Fruit fly (Drosophila melanogaster) whole organism, embryonic: Measurements from ENCODE around the gene CG15930.

Experiments used
- Atf6 ChIP-seq: fragments of 200-800 bp; sonication (Bioruptor generic); IDR thresholded peaks from 2 replicates; pipeline ENCODE4 v1.3.6; 2022; ENCODE audit warnings: missing biosample characterization, missing genetic modification characterization
- BEAF-32 ChIP-seq: fragments of 200-800 bp; sonication (Bioruptor generic); optimal IDR thresholded peaks from 3 replicates; lab custom pipeline; 2017; ENCODE audit warnings: missing biosample characterization, missing genetic modification characterization, mild to moderate bottlenecking, moderate library complexity, missing genetic modification reagents
- Bdp1 ChIP-seq: fragments of 200-800 bp; sonication (Bioruptor generic); optimal IDR thresholded peaks from 3 replicates; lab custom pipeline; 2016; ENCODE audit warnings: missing biosample characterization, missing genetic modification characterization
- BtbVII ChIP-seq: fragments of 200-800 bp; sonication (Bioruptor generic); optimal IDR thresholded peaks from 3 replicates; lab custom pipeline; 2017; ENCODE audit warnings: missing biosample characterization, mild to moderate bottlenecking, missing genetic modification characterization
- CG11504 ChIP-seq: fragments of 200-800 bp; sonication (Bioruptor generic); optimal IDR thresholded peaks from 3 replicates; lab custom pipeline; 2019; ENCODE audit warnings: missing biosample characterization, mild to moderate bottlenecking, missing genetic modification characterization, moderate library complexity
- CG11695 ChIP-seq: fragments of 200-800 bp; sonication (Bioruptor generic); IDR thresholded peaks from 3 replicates; pipeline ENCODE4 v1.3.6; 2022; ENCODE audit warnings: missing biosample characterization, missing genetic modification characterization
- CG13894 ChIP-seq: fragments of 200-800 bp; sonication (Bioruptor generic); optimal IDR thresholded peaks from 3 replicates; lab custom pipeline; 2018; ENCODE audit warnings: missing biosample characterization, mild to moderate bottlenecking, missing genetic modification characterization, moderate library complexity
- CG14050 ChIP-seq: fragments of 200-800 bp; sonication (Bioruptor generic); IDR thresholded peaks from 3 replicates; pipeline ENCODE4 v1.3.6; 2022; ENCODE audit warnings: missing biosample characterization, missing genetic modification characterization
- CG15269 ChIP-seq: fragments of 200-800 bp; sonication (Bioruptor generic); optimal IDR thresholded peaks from 2 replicates; lab custom pipeline; 2018; ENCODE audit warnings: missing biosample characterization, mild to moderate bottlenecking, missing genetic modification characterization, moderate library complexity
- CG17359 ChIP-seq: fragments of 200-800 bp; sonication (Bioruptor generic); optimal IDR thresholded peaks from 3 replicates; lab custom pipeline; 2018; ENCODE audit warnings: missing biosample characterization, mild to moderate bottlenecking, missing genetic modification characterization, moderate library complexity
- CG18011 ChIP-seq: fragments of 200-800 bp; sonication (Bioruptor generic); optimal IDR thresholded peaks from 2 replicates; lab custom pipeline; 2017; ENCODE audit warnings: missing biosample characterization, missing genetic modification characterization, mild to moderate bottlenecking, moderate library complexity, missing genotype
- CG18599 ChIP-seq: fragments of 200-800 bp; sonication (Bioruptor generic); optimal IDR thresholded peaks from 3 replicates; lab custom pipeline; 2017; ENCODE audit warnings: missing biosample characterization, missing genetic modification characterization, mild to moderate bottlenecking, moderate library complexity, missing genetic modification reagents
- CG2116 ChIP-seq: fragments of 200-800 bp; sonication (Bioruptor generic); optimal IDR thresholded peaks from 3 replicates; lab custom pipeline; 2018; ENCODE audit warnings: missing biosample characterization, mild to moderate bottlenecking, missing genetic modification characterization
- CG34422 ChIP-seq: fragments of 200-800 bp; sonication (Bioruptor generic); IDR thresholded peaks from 3 replicates; pipeline ENCODE4 v1.3.6; 2022; ENCODE audit warnings: missing biosample characterization, missing genetic modification characterization
- CG5245 ChIP-seq: fragments of 200-800 bp; sonication (Bioruptor generic); optimal IDR thresholded peaks from 3 replicates; lab custom pipeline; 2016; ENCODE audit warnings: missing biosample characterization, missing genetic modification characterization
- CG5953 ChIP-seq: fragments of 200-800 bp; sonication (Bioruptor generic); IDR thresholded peaks from 2 replicates; pipeline ENCODE4 v1.3.6; 2022; ENCODE audit warnings: missing biosample characterization, missing genetic modification characterization
- CG8359 ChIP-seq: fragments of 200-800 bp; sonication (Bioruptor generic); optimal IDR thresholded peaks from 2 replicates; lab custom pipeline; 2017; ENCODE audit warnings: missing biosample characterization, mild to moderate bottlenecking, missing genetic modification characterization, borderline replicate concordance
- CG9797 ChIP-seq: fragments of 200-800 bp; sonication (Bioruptor generic); optimal IDR thresholded peaks from 3 replicates; lab custom pipeline; 2018; ENCODE audit warnings: missing biosample characterization, mild to moderate bottlenecking, missing genetic modification characterization
- Dref ChIP-seq: fragments of 200-800 bp; sonication (Bioruptor generic); IDR thresholded peaks from 2 replicates; pipeline ENCODE4 v1.3.6; 2022; ENCODE audit warnings: missing biosample characterization, missing genetic modification characterization
- E2f1 ChIP-seq: fragments of 200-800 bp; sonication (Bioruptor generic); IDR thresholded peaks from 2 replicates; pipeline ENCODE4 v1.3.6; 2022; ENCODE audit warnings: missing biosample characterization, missing genetic modification characterization
- Ets65A ChIP-seq: fragments of 200-800 bp; sonication (Bioruptor generic); peaks from one replicate; lab custom pipeline; 2016; ENCODE audit warnings: missing biosample characterization, missing genetic modification characterization
- Fer1 ChIP-seq: fragments of 200-800 bp; sonication (Bioruptor generic); optimal IDR thresholded peaks from 2 replicates; lab custom pipeline; 2017; ENCODE audit warnings: missing biosample characterization, mild to moderate bottlenecking, missing genetic modification characterization
- Fer2 ChIP-seq: fragments of 200-800 bp; sonication (Bioruptor generic); optimal IDR thresholded peaks from 2 replicates; lab custom pipeline; 2018; ENCODE audit warnings: missing biosample characterization, mild to moderate bottlenecking, missing genetic modification characterization, moderate library complexity
- HLH3B ChIP-seq: fragments of 200-800 bp; sonication (Bioruptor generic); IDR thresholded peaks from 2 replicates; pipeline ENCODE4 v1.3.6; 2022; ENCODE audit warnings: missing biosample characterization, missing genetic modification characterization
- Hmx ChIP-seq: fragments of 200-800 bp; sonication (Bioruptor generic); optimal IDR thresholded peaks from 2 replicates; lab custom pipeline; 2016; ENCODE audit warnings: missing biosample characterization, missing genetic modification characterization
- NFAT ChIP-seq: fragments of 200-800 bp; sonication (Bioruptor generic); IDR thresholded peaks from 2 replicates; pipeline ENCODE4 v1.3.6; 2022; ENCODE audit warnings: missing biosample characterization, missing genetic modification characterization
- Nf-YC ChIP-seq: fragments of 200-800 bp; optimal IDR thresholded peaks from 3 replicates; lab custom pipeline; 2019; ENCODE audit warnings: missing biosample characterization, mild to moderate bottlenecking, missing genetic modification characterization, moderate library complexity
- Sox100B ChIP-seq: fragments of 200-800 bp; sonication (Bioruptor generic); optimal IDR thresholded peaks from 3 replicates; lab custom pipeline; 2018; ENCODE audit warnings: missing biosample characterization, mild to moderate bottlenecking, missing genetic modification characterization
- Sox102F ChIP-seq: fragments of 200-800 bp; sonication (Bioruptor generic); optimal IDR thresholded peaks from 2 replicates; lab custom pipeline; 2018; ENCODE audit warnings: missing biosample characterization, mild to moderate bottlenecking, missing genetic modification characterization, moderate library complexity
- Xrp1 ChIP-seq: fragments of 200-800 bp; sonication (Bioruptor generic); IDR thresholded peaks from 2 replicates; pipeline ENCODE4 v1.3.6; 2022; ENCODE audit warnings: missing biosample characterization, missing genetic modification characterization
- YL-1 ChIP-seq: fragments of 200-800 bp; sonication (Bioruptor generic); optimal IDR thresholded peaks from 3 replicates; lab custom pipeline; 2017; ENCODE audit warnings: missing biosample characterization, mild to moderate bottlenecking, missing genetic modification characterization
- al ChIP-seq: fragments of 200-800 bp; sonication (Bioruptor generic); IDR thresholded peaks from 2 replicates; pipeline ENCODE4 v1.3.6; 2022; ENCODE audit warnings: missing biosample characterization, missing genetic modification characterization
- ato ChIP-seq: fragments of 200-800 bp; sonication (Bioruptor generic); IDR thresholded peaks from 2 replicates; pipeline ENCODE4 v1.3.6; 2022; ENCODE audit warnings: missing biosample characterization, missing genetic modification characterization; ENCODE audit not compliant: partially characterized antibody
- cas ChIP-seq: fragments of 200-800 bp; sonication (Bioruptor generic); IDR thresholded peaks from 2 replicates; pipeline ENCODE4 v1.3.6; 2022; ENCODE audit warnings: missing biosample characterization, missing genetic modification characterization
- crol ChIP-seq: fragments of 200-800 bp; sonication (Bioruptor generic); IDR thresholded peaks from 2 replicates; pipeline ENCODE4 v1.3.6; 2022; ENCODE audit warnings: missing biosample characterization, missing genetic modification characterization
- cwo ChIP-seq: fragments of 200-800 bp; sonication (Bioruptor generic); optimal IDR thresholded peaks from 3 replicates; lab custom pipeline; 2017; ENCODE audit warnings: missing biosample characterization, missing genetic modification characterization, mild to moderate bottlenecking, moderate library complexity, missing genetic modification reagents
- dan ChIP-seq: fragments of 200-800 bp; sonication (Bioruptor generic); IDR thresholded peaks from 2 replicates; pipeline ENCODE4 v1.3.6; 2022; ENCODE audit warnings: missing biosample characterization, missing genetic modification characterization
- dysf ChIP-seq: fragments of 200-800 bp; sonication (Bioruptor generic); IDR thresholded peaks from 3 replicates; pipeline ENCODE4 v1.3.6; 2022; ENCODE audit warnings: missing biosample characterization, missing genetic modification characterization
- gem ChIP-seq: fragments of 200-800 bp; sonication (Bioruptor generic); optimal IDR thresholded peaks from 2 replicates; lab custom pipeline; 2019; ENCODE audit warnings: missing biosample characterization, mild to moderate bottlenecking, missing genetic modification characterization, moderate library complexity
- grau ChIP-seq: fragments of 200-800 bp; optimal IDR thresholded peaks from 3 replicates; lab custom pipeline; 2019; ENCODE audit warnings: missing biosample characterization, mild to moderate bottlenecking, missing genetic modification characterization, moderate library complexity
- hkb ChIP-seq, 2 experiments: fragments of 200-800 bp in 1 of 2; fragments of >200 bp in 1 of 2; sonication (Bioruptor generic) in 1 of 2; IDR thresholded peaks in 1 of 2; optimal IDR thresholded peaks in 1 of 2; 2 replicates each; pipeline versions ENCODE4 v1.3.6 to Lab custom; 2017 to 2022; ENCODE audit warnings: missing biosample characterization in 1 of 2, missing genetic modification characterization in 1 of 2
- kni ChIP-seq: fragments of 200-800 bp; sonication (Bioruptor generic); optimal IDR thresholded peaks from 3 replicates; lab custom pipeline; 2017; ENCODE audit warnings: mild to moderate bottlenecking, missing biosample characterization, missing genetic modification reagents, missing genetic modification characterization
- pan ChIP-seq, 4 experiments: fragments of >200 bp in 3 of 4; fragments of 200-800 bp in 1 of 4; sonication (Bioruptor generic) in 1 of 4; optimal IDR thresholded peaks in 3 of 4; IDR thresholded peaks in 1 of 4; 2 replicates each; pipeline versions ENCODE4 v1.3.6 to Lab custom; 2017 to 2022; ENCODE audit warnings: missing biosample characterization in 2 of 4, missing genetic modification characterization in 2 of 4, mixed read lengths in 1 of 4
- ranshi ChIP-seq: fragments of 200-800 bp; sonication (Bioruptor generic); IDR thresholded peaks from 2 replicates; pipeline ENCODE4 v1.3.6; 2022; ENCODE audit warnings: missing biosample characterization, missing genetic modification characterization
- row ChIP-seq: fragments of 200-800 bp; sonication (Bioruptor generic); IDR thresholded peaks from 3 replicates; pipeline ENCODE4 v1.3.6; 2022; ENCODE audit warnings: missing biosample characterization, missing genetic modification characterization
- sens ChIP-seq: fragments of 200-800 bp; sonication (Bioruptor generic); peaks from one replicate; lab custom pipeline; 2016; ENCODE audit warnings: missing biosample characterization, missing genetic modification characterization
- sisA ChIP-seq: fragments of 200-800 bp; sonication (Bioruptor generic); IDR thresholded peaks from 2 replicates; pipeline ENCODE4 v1.3.6; 2022; ENCODE audit warnings: missing biosample characterization, missing genetic modification characterization
- sug ChIP-seq: fragments of 200-800 bp; optimal IDR thresholded peaks from 2 replicates; lab custom pipeline; 2019; ENCODE audit warnings: missing biosample characterization, mild to moderate bottlenecking, missing genetic modification characterization, moderate library complexity
- tin ChIP-seq: fragments of 200-800 bp; sonication (Bioruptor generic); optimal IDR thresholded peaks from 3 replicates; lab custom pipeline; 2016; ENCODE audit warnings: missing biosample characterization, missing genetic modification characterization
- zfh1 ChIP-seq: fragments of 200-800 bp; sonication (Bioruptor generic); IDR thresholded peaks from 3 replicates; pipeline ENCODE4 v1.3.6; 2022; ENCODE audit warnings: missing biosample characterization, missing genetic modification characterization

Gene CG15930

dm6 chrX:5286513-5286912, 30.6 kb downstream of the CG15930 start (continued):
- TF ChIP-seq Dref (no peak), cas (no peak), ranshi (GFP tag; lab: Robert Waterston, UW) (peak; percentile 30; the same call in 1 of the 2 replicates), CG5953 (GFP tag; lab: Robert Waterston, UW) (no peak), kni (GFP tag; lab: Kevin White, UChicago) (no peak), Ets65A (GFP tag; lab: Kevin White, UChicago) (peak; percentile 15), Sox100B (peak; percentile 14), gem (tag; lab: Kevin White, UChicago) (peak; percentile 6), row (peak; percentile 57), CG9797 (no peak), Fer2 (tag; lab: Kevin White, UChicago) (no peak), CG11504 (peak; percentile 2), al (no peak), grau (tag; lab: Kevin White, UChicago) (peak; percentile 15), CG5245 (peak; percentile 3), E2f1 (GFP tag; lab: Robert Waterston, UW) (no peak; the same call in 1 of the 2 replicates), BtbVII (GFP tag; lab: Kevin White, UChicago) (no peak), CG34422 (GFP tag; lab: Robert Waterston, UW) (0 out of 3 replicates have a peak, but pooled peaks have one; percentile 27), CG18599 (GFP tag; lab: Kevin White, UChicago) (peak; percentile 14), Fer1 (GFP tag; lab: Kevin White, UChicago) (peak; percentile 31), ato (GFP tag; lab: Robert Waterston, UW) (no peak), CG18011 (GFP tag; lab: Kevin White, UChicago) (no peak), Bdp1 (GFP tag; lab: Kevin White, UChicago) (no peak), Nf-YC (tag; lab: Kevin White, UChicago) (no peak), Atf6 (GFP tag; lab: Robert Waterston, UW) (no peak), CG11695 (peak; percentile 49; the same call in 1 of the 3 replicates), dan (no peak), BEAF-32 (GFP tag; lab: Kevin White, UChicago) (no peak), sens (GFP tag; lab: Kevin White, UChicago) (peak; percentile 17), cwo (GFP tag; lab: Kevin White, UChicago) (no peak), Xrp1 (GFP tag; lab: Robert Waterston, UW) (0 out of 2 replicates have a peak, but pooled peaks have one; percentile 12), CG17359 (tag; lab: Kevin White, UChicago) (peak; percentile 15), CG8359 (no peak), Sox102F (GFP tag; lab: Kevin White, UChicago) (peak; percentile 3), zfh1 (GFP tag; lab: Robert Waterston, UW) (no peak), HLH3B (peak; percentile 38; the same call in 1 of the 2 replicates), NFAT (GFP tag; lab: Robert Waterston, UW) (no peak), Hmx (GFP tag; lab: Kevin White, UChicago) (no peak), dysf (GFP tag; lab: Robert Waterston, UW) (peak; percentile 40; the same call in 1 of the 3 replicates), crol (GFP tag; lab: Robert Waterston, UW) (0 out of 2 replicates have a peak, but pooled peaks have one; percentile 7), hkb (optimal IDR thresholded peaks at IDR 0.05; lab: Kevin White, UChicago) (no peak), hkb (GFP tag; IDR thresholded peaks at IDR 0.05; lab: Robert Waterston, UW) (peak; percentile 48; the same call in 1 of the 2 replicates), CG13894 (tag; lab: Kevin White, UChicago) (no peak), YL-1 (GFP tag; lab: Kevin White, UChicago) (no peak), CG14050 (GFP tag; lab: Robert Waterston, UW) (0 out of 3 replicates have a peak, but pooled peaks have one; percentile 12), pan (optimal IDR thresholded peaks at IDR 0.05; lab: Kevin White, UChicago) (no peak), pan (GFP tag; optimal IDR thresholded peaks at IDR 0.05 in 1 of 2, IDR thresholded peaks at IDR 0.05 in 1 of 2) (peak in 1 of 2 experiments; percentile 18), sisA (GFP tag; lab: Robert Waterston, UW) (peak; percentile 25; the same call in 1 of the 2 replicates), tin (GFP tag; lab: Kevin White, UChicago) (peak; percentile 28), CG15269 (tag; lab: Kevin White, UChicago) (peak; percentile 8), CG2116 (GFP tag; lab: Kevin White, UChicago) (no peak), sug (tag; lab: Kevin White, UChicago) (no peak)
